Worm (Caenorhabditis elegans) whole organism, L3 larva: ENCODE results near the gene twk-32.

ENCODE experiments used
- R02D3.7 ChIP-seq: fragments of 150-350 bp; optimal IDR thresholded peaks from 2 replicates; lab custom pipeline; 2014; ENCODE audit warnings: missing biosample characterization, missing genetic modification characterization
- ZK546.5 ChIP-seq: sonication (generic microtip); optimal IDR thresholded peaks from 2 replicates; lab custom pipeline; 2017; ENCODE audit warnings: missing biosample characterization, missing genetic modification characterization
- aly-2 ChIP-seq: fragments of 150-350 bp; optimal IDR thresholded peaks from 2 replicates; lab custom pipeline; 2014; ENCODE audit warnings: missing biosample characterization, missing genetic modification characterization
- ama-1 ChIP-seq: fragments of 150-350 bp; optimal IDR thresholded peaks from 2 replicates; lab custom pipeline; 2018
- ceh-28 ChIP-seq: fragments of 150-350 bp; optimal IDR thresholded peaks from 2 replicates; lab custom pipeline; 2014; ENCODE audit warnings: missing biosample characterization, missing genetic modification reagents, missing genetic modification characterization
- ceh-82 ChIP-seq: fragments of 150-350 bp; optimal IDR thresholded peaks from 2 replicates; lab custom pipeline; 2014; ENCODE audit warnings: missing biosample characterization, missing genetic modification characterization
- ceh-9 ChIP-seq: sonication (generic microtip); optimal IDR thresholded peaks from 2 replicates; lab custom pipeline; 2018; ENCODE audit warnings: missing biosample characterization, missing genetic modification characterization
- egl-27 ChIP-seq: sonication (generic microtip); optimal IDR thresholded peaks from 4 replicates; lab custom pipeline; 2017; ENCODE audit warnings: missing biosample characterization, missing genetic modification reagents, missing genetic modification characterization
- egl-5 ChIP-seq: fragments of 150-350 bp; optimal IDR thresholded peaks from 2 replicates; lab custom pipeline; 2017; ENCODE audit warnings: missing biosample characterization, missing genetic modification reagents, missing genetic modification characterization, inconsistent platforms
- elt-1 ChIP-seq: fragments of 150-350 bp; optimal IDR thresholded peaks from 2 replicates; lab custom pipeline; 2014; ENCODE audit warnings: missing biosample characterization, missing genetic modification characterization
- elt-2 ChIP-seq: sonication (generic microtip); optimal IDR thresholded peaks from 2 replicates; lab custom pipeline; 2016; ENCODE audit warnings: missing genetic modification reagents, mild to moderate bottlenecking, missing genetic modification characterization, missing compliant biosample characterization
- elt-3 ChIP-seq, 3 experiments: fragments of 150-350 bp in 1 of 3; sonication (generic microtip) in 2 of 3; optimal IDR thresholded peaks; 2 replicates in 2 of 3; 4 replicates in 1 of 3; lab custom pipeline; 2014 to 2017; ENCODE audit warnings: missing biosample characterization in 3 of 3, missing genetic modification characterization in 3 of 3
- fkh-10 ChIP-seq: sonication (generic microtip); optimal IDR thresholded peaks from 2 replicates; lab custom pipeline; 2017; ENCODE audit warnings: missing biosample characterization, missing genetic modification reagents, missing genetic modification characterization
- fkh-2 ChIP-seq: fragments of 150-350 bp; optimal IDR thresholded peaks from 2 replicates; lab custom pipeline; 2014; ENCODE audit warnings: missing biosample characterization, missing genetic modification reagents, missing genetic modification characterization
- fos-1 ChIP-seq: fragments of 150-350 bp; optimal IDR thresholded peaks from 2 replicates; lab custom pipeline; 2014; ENCODE audit warnings: missing biosample characterization, missing genetic modification characterization
- hmg-11 ChIP-seq: sonication (generic microtip); optimal IDR thresholded peaks from 2 replicates; lab custom pipeline; 2016; ENCODE audit warnings: missing genetic modification characterization, missing compliant biosample characterization
- jun-1 ChIP-seq: fragments of 150-350 bp; optimal IDR thresholded peaks from 2 replicates; lab custom pipeline; 2014; ENCODE audit warnings: missing biosample characterization, missing genetic modification reagents, missing genetic modification characterization
- lin-15B ChIP-seq: fragments of 150-350 bp; optimal IDR thresholded peaks from 2 replicates; lab custom pipeline; 2014; ENCODE audit warnings: missing biosample characterization, missing genetic modification characterization
- lin-39 ChIP-seq: fragments of 150-350 bp; optimal IDR thresholded peaks from 2 replicates; lab custom pipeline; 2018; ENCODE audit warnings: missing biosample characterization, missing genetic modification reagents, missing genetic modification characterization
- lsy-12 ChIP-seq: sonication (generic microtip); optimal IDR thresholded peaks from 2 replicates; lab custom pipeline; 2016; ENCODE audit warnings: mild to moderate bottlenecking, missing genetic modification characterization, missing compliant biosample characterization
- mdl-1 ChIP-seq: fragments of 150-350 bp; optimal IDR thresholded peaks from 2 replicates; lab custom pipeline; 2014; ENCODE audit warnings: missing biosample characterization, missing genetic modification characterization
- mml-1 ChIP-seq: fragments of 150-350 bp; sonication (generic microtip); optimal IDR thresholded peaks from 3 replicates; lab custom pipeline; 2014; ENCODE audit warnings: missing biosample characterization, missing genetic modification characterization
- nfya-1 ChIP-seq: sonication (generic microtip); optimal IDR thresholded peaks from 2 replicates; lab custom pipeline; 2017; ENCODE audit warnings: missing genetic modification characterization, mild to moderate bottlenecking, missing compliant biosample characterization, antibody characterized with exemption, moderate library complexity; ENCODE audit not compliant: insufficient read depth
- nhr-11 ChIP-seq: fragments of 150-350 bp; optimal IDR thresholded peaks from 2 replicates; lab custom pipeline; 2014; ENCODE audit warnings: missing biosample characterization, missing genetic modification characterization
- nhr-12 ChIP-seq: fragments of 150-350 bp; optimal IDR thresholded peaks from 2 replicates; lab custom pipeline; 2014; ENCODE audit warnings: missing biosample characterization, missing genetic modification characterization
- nhr-23 ChIP-seq: fragments of 150-350 bp; optimal IDR thresholded peaks from 2 replicates; lab custom pipeline; 2014; ENCODE audit warnings: missing biosample characterization, missing genetic modification reagents, missing genetic modification characterization
- nhr-237 ChIP-seq: fragments of 150-350 bp; optimal IDR thresholded peaks from 2 replicates; lab custom pipeline; 2014; ENCODE audit warnings: missing biosample characterization, missing genetic modification characterization
- nhr-28 ChIP-seq: fragments of 150-350 bp; optimal IDR thresholded peaks from 2 replicates; lab custom pipeline; 2014; ENCODE audit warnings: missing biosample characterization, missing genetic modification characterization
- nhr-43 ChIP-seq: sonication (generic microtip); optimal IDR thresholded peaks from 2 replicates; lab custom pipeline; 2016; ENCODE audit warnings: mild to moderate bottlenecking, missing genetic modification characterization, missing compliant biosample characterization; ENCODE audit not compliant: poor library complexity, severe bottlenecking
- nhr-67 ChIP-seq: fragments of 150-350 bp; optimal IDR thresholded peaks from 2 replicates; lab custom pipeline; 2014; ENCODE audit warnings: missing biosample characterization, missing genetic modification characterization
- nhr-76 ChIP-seq: fragments of 150-350 bp; sonication (generic microtip); optimal IDR thresholded peaks from 5 replicates; lab custom pipeline; 2014; ENCODE audit warnings: missing biosample characterization, missing genetic modification characterization
- nhr-77 ChIP-seq: fragments of 150-350 bp; optimal IDR thresholded peaks from 2 replicates; lab custom pipeline; 2014; ENCODE audit warnings: missing biosample characterization, missing genetic modification characterization
- pha-4 ChIP-seq: fragments of 150-350 bp; optimal IDR thresholded peaks from 2 replicates; lab custom pipeline; 2014; ENCODE audit warnings: missing biosample characterization, missing genetic modification reagents, missing genetic modification characterization
- pqm-1 ChIP-seq: fragments of 150-350 bp; optimal IDR thresholded peaks from 2 replicates; lab custom pipeline; 2017; ENCODE audit warnings: missing biosample characterization, missing genetic modification characterization, inconsistent platforms
- sea-2 ChIP-seq: fragments of 150-350 bp; sonication (generic microtip); optimal IDR thresholded peaks from 4 replicates; lab custom pipeline; 2014; ENCODE audit warnings: missing biosample characterization, missing genetic modification reagents, missing genetic modification characterization
- skn-1 ChIP-seq: fragments of 150-350 bp; optimal IDR thresholded peaks from 2 replicates; lab custom pipeline; 2014; ENCODE audit warnings: missing biosample characterization, missing genetic modification characterization
- snpc-4 ChIP-seq: fragments of 150-350 bp; optimal IDR thresholded peaks from 2 replicates; lab custom pipeline; 2014; ENCODE audit warnings: missing biosample characterization, missing genetic modification characterization
- tbx-2 ChIP-seq: sonication (generic microtip); optimal IDR thresholded peaks from 2 replicates; lab custom pipeline; 2016; ENCODE audit warnings: mild to moderate bottlenecking, missing genetic modification characterization, missing compliant biosample characterization
- unc-39 ChIP-seq: sonication (generic microtip); optimal IDR thresholded peaks from 4 replicates; lab custom pipeline; 2017; ENCODE audit warnings: missing biosample characterization, missing genetic modification characterization
- unc-62 ChIP-seq: fragments of 150-350 bp; sonication (generic microtip); optimal IDR thresholded peaks from 4 replicates; lab custom pipeline; 2014; ENCODE audit warnings: missing biosample characterization, missing genetic modification reagents, missing genetic modification characterization
- zag-1 ChIP-seq: fragments of 150-350 bp; optimal IDR thresholded peaks from 2 replicates; lab custom pipeline; 2014; ENCODE audit warnings: missing biosample characterization, missing genetic modification characterization
- ztf-11 ChIP-seq: fragments of 150-350 bp; optimal IDR thresholded peaks from 2 replicates; lab custom pipeline; 2014; ENCODE audit warnings: missing biosample characterization, missing genetic modification characterization

The twk-32 gene

DNA sequence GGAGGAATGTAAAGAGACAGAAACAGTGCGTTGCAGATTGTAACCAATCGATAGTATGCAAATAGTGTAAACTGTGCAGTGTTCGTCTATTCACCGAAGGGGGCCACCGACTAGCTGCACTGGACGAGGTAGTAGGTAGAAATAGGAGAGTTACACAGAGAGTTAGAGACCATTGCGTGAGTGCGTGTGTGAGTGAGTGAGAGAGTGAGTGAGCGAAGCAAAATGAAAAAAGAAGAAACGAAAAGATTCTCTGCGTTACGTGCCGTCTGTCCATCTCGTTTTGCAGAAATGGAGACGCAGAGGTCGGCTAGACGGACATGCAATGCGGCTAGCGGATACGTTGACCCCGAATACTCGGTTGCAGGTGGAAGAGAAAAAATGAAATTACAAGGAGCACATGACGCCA is 12.0 kb downstream of the twk-32 start (continued):
- TF ChIP-seq nhr-77 (tag; lab: Kevin White, UChicago): no peak
- TF ChIP-seq R02D3.7 (tag; lab: Kevin White, UChicago): peak; percentile 31
- TF ChIP-seq unc-39 (tag; lab: Kevin White, UChicago): no peak
- no peak for TF ChIP-seq ceh-82 (tag; lab: Kevin White, UChicago)
- TF ChIP-seq aly-2 (tag; lab: Kevin White, UChicago): no peak
- TF ChIP-seq nfya-1 (tag; lab: Kevin White, UChicago): peak; percentile 82
- TF ChIP-seq fos-1 (tag; lab: Kevin White, UChicago): no peak
- TF ChIP-seq zag-1: no peak
- TF ChIP-seq sea-2 (GFP tag; lab: Kevin White, UChicago): no peak
- peak; percentile 6 for TF ChIP-seq pqm-1 (tag; lab: Kevin White, UChicago)
- no peak for TF ChIP-seq nhr-28
- TF ChIP-seq pha-4 (tag; lab: Kevin White, UChicago): no peak
- TF ChIP-seq ceh-28: peak; percentile 65
- no peak for TF ChIP-seq fkh-10 (GFP tag; lab: Kevin White, UChicago)
- TF ChIP-seq nhr-12 (tag; lab: Kevin White, UChicago): no peak

DNA sequence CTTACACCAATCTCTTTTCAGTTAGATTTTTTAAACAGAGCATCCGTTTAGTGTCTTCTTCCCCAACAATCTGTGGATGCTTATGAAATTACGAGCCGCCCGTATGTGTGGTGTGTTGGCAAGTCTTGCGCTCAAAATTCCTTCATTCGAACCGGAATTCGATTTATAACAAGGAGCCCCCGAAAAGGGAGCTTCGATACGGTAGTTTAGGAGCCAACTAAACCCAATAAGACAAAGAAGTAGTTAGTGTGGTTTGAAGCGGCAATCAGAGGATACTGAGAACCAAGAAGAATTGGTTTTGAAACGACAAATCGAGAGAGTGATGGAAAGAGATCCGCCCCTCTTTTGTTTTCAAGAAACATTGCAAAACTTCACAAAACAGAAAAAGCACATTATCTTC is 15.9 kb downstream of the twk-32 start:
- no peak for TF ChIP-seq pqm-1 (tag; lab: Kevin White, UChicago)
- no peak for TF ChIP-seq ceh-82 (tag; lab: Kevin White, UChicago)
- TF ChIP-seq lin-39: no peak

DNA sequence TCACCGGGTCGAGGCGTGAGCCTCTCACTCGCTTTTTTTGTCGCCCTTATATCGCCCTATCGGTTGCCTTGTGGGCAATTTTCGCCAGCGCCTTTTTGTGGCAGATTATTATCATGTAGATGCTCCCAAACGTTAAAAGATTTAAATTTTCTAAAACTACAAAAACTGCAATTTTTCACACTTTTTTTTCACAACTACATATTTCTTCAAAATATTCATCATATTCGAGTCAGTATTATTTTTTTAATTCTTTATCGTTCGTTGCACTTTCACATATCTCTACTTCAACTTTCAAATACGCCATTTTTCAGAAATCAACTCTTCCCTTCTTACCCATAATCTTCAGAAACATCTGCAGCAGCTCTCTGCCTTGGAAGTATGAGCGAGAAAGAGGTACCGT is 16.5 kb downstream of the twk-32 start, which contains the start of gene ceh-24:
Gene ceh-24, plus strand, starts transcription at position 301 of the 400 bp plus-strand sequence.
- TF ChIP-seq fkh-2 (tag; lab: Kevin White, UChicago): no peak
- TF ChIP-seq hmg-11 (tag; lab: Kevin White, UChicago): no peak
- TF ChIP-seq nhr-77 (tag; lab: Kevin White, UChicago): no peak
- no peak for TF ChIP-seq nhr-67 (tag; lab: Kevin White, UChicago)
- TF ChIP-seq zag-1: no peak
- no peak for TF ChIP-seq nhr-76 (tag; lab: Kevin White, UChicago)
- TF ChIP-seq unc-62 (GFP tag; lab: Kevin White, UChicago): no peak
- TF ChIP-seq skn-1 (tag; lab: Kevin White, UChicago): no peak
- no peak for TF ChIP-seq nhr-11 (tag; lab: Kevin White, UChicago)
- TF ChIP-seq nhr-23: no peak
- no peak for TF ChIP-seq jun-1
- no peak for TF ChIP-seq pqm-1 (tag; lab: Kevin White, UChicago)

DNA sequence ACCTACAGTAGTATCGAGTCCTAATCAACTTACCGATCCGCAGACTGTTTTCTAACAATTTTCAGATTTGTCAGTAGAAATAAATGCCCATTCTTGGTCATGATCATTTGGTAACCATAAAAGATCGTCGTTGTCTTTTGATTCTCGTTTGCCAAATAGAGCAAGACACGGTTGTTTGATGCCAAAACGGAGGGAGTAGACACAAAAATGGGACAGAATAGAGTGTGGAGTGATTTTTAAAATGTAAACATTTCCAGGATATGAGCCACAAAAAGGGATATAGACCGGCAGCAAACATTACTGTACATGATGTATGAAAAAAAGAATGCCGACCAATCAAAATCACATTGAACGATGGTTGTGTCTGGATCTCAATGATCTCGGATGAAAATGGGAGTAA is 20.4 kb downstream of the twk-32 start, which contains the start of gene F55B12.2:
Gene F55B12.2, minus strand, starts transcription at position 101 of the 400 bp plus-strand sequence.
- TF ChIP-seq unc-39 (tag; lab: Kevin White, UChicago): no peak
- TF ChIP-seq mdl-1: no peak
- TF ChIP-seq aly-2 (tag; lab: Kevin White, UChicago): no peak
- no peak for TF ChIP-seq nhr-77 (tag; lab: Kevin White, UChicago)
- TF ChIP-seq tbx-2 (tag; lab: Kevin White, UChicago): no peak
- TF ChIP-seq ceh-28: no peak
- no peak for TF ChIP-seq nfya-1 (tag; lab: Kevin White, UChicago)
- no peak for TF ChIP-seq lsy-12 (tag; lab: Kevin White, UChicago)
- no peak for TF ChIP-seq elt-3 (tag; optimal IDR thresholded peaks at IDR 0.05; lab: Kevin White, UChicago)
- no peak for TF ChIP-seq pha-4 (tag; lab: Kevin White, UChicago)
- TF ChIP-seq ceh-82 (tag; lab: Kevin White, UChicago): no peak
- TF ChIP-seq nhr-28: no peak
- no peak for TF ChIP-seq ZK546.5 (tag; lab: Kevin White, UChicago)
- TF ChIP-seq zag-1: no peak
- no peak for TF ChIP-seq nhr-11 (tag; lab: Kevin White, UChicago)
- no peak for TF ChIP-seq elt-1 (tag; lab: Kevin White, UChicago)
- TF ChIP-seq nhr-237 (tag; lab: Kevin White, UChicago): no peak

DNA sequence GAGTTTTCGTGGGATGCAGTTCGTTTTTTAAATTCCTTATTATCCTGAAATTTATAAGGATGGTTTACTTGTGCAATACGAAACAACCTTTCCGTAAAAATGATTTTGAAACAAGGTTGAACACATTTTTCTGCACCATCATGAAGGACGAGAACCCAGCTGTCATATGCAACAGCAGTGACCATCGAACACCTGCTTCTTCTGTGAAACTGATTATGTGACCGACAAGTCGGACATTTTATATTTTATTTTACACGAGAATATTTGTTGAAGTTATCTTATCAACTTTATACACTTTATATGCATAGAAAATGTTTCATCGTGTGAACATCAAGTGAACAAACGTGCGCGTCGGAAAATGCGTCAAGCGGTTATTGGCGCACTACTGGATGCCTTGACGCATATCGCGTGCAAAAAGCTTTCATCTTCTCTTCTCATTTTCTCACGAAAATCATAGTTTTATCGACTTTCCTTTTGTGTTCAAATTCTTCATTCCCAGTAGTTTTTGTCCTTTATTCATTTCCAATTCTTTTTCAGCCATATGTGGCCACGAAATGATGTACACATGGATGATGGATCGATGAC is 22.5 kb downstream of the twk-32 start, which contains the start of gene sel-10:
Gene sel-10, plus strand, starts transcription at position 538 of the 585 bp plus-strand sequence.
- TF ChIP-seq elt-2 (peak; percentile 57), ceh-9 (tag; lab: Kevin White, UChicago) (no peak), nhr-43 (peak; percentile 82), ztf-11 (tag; lab: Kevin White, UChicago) (no peak), elt-1 (tag; lab: Kevin White, UChicago) (no peak), nhr-11 (tag; lab: Kevin White, UChicago) (peak; percentile 10), lin-15B (tag; lab: Kevin White, UChicago) (peak; percentile 75), egl-27 (tag; lab: Kevin White, UChicago) (no peak), snpc-4 (peak; percentile 83), jun-1 (peak; percentile 51), mml-1 (no peak), nhr-12 (tag; lab: Kevin White, UChicago) (no peak), lin-39 (peak; percentile 36), egl-5 (tag; lab: Kevin White, UChicago) (no peak), pha-4 (tag; lab: Kevin White, UChicago) (peak; percentile 62), nhr-23 (peak; percentile 84), fos-1 (tag; lab: Kevin White, UChicago) (no peak), lsy-12 (tag; lab: Kevin White, UChicago) (no peak), ceh-82 (tag; lab: Kevin White, UChicago) (no peak), nhr-237 (tag; lab: Kevin White, UChicago) (no peak), skn-1 (tag; lab: Kevin White, UChicago) (no peak), nhr-67 (tag; lab: Kevin White, UChicago) (no peak), ama-1 (lab: Kevin White, UChicago) (no peak), mdl-1 (no peak)
